Fruit fly (Drosophila melanogaster) whole organism: ENCODE data around the gene tim.

Experiments used
- CG8478 ChIP-seq: fragments of >200 bp; optimal IDR thresholded peaks from 2 replicates; lab custom pipeline; 2018; ENCODE audit warnings: inconsistent platforms
- Dll ChIP-seq: fragments of >200 bp; optimal IDR thresholded peaks from 2 replicates; lab custom pipeline; 2017
- usp ChIP-seq: fragments of >200 bp; optimal IDR thresholded peaks from 2 replicates; lab custom pipeline; 2017; ENCODE audit warnings: missing biosample characterization, missing genetic modification characterization, mixed read lengths

DNA sequence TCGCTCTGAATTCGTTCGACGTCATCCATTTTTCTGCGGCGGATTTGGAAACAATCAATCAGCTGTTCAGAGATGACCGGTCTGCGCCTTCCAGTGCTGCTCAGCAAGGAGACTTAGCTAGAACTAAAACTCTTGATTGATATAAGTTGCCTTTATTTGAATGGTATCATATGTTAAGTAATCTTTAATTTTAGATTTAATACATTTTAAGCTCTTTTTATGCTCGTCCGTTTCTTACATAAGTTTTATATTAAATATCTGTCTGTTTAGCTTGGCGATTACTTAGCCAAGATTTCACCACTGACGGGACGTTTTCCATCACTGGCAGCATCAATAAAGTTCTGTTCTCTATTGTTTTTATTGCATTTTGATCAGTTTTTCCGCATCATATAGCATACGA is 50.9 kb downstream of the tim start, which contains the start of the genes Cog3 and Sec5:
- TF ChIP-seq Dll (lab: Kevin White, UChicago): no peak
- TF ChIP-seq usp (GFP tag; lab: Kevin White, UChicago): no peak
- no peak for TF ChIP-seq CG8478 (lab: Kevin White, UChicago)
